Fruit fly (Drosophila melanogaster): ENCODE results near the gene Acbp6.

Gene Acbp6

dm6 chr3L:7115944-7116343 lies 12.8 kb upstream of the Acbp6 start:
- TF ChIP-seq Hnf4 (GFP tag; optimal IDR thresholded peaks at IDR 0.05), result no peak
- TF ChIP-seq Myc (optimal IDR thresholded peaks at IDR 0.05), result no peak
- no peak for TF ChIP-seq CG32264 (GFP tag; optimal IDR thresholded peaks at IDR 0.05)
- TF ChIP-seq dmrt93B (GFP tag; optimal IDR thresholded peaks at IDR 0.05), result no peak
- no peak for TF ChIP-seq brk (GFP tag; optimal IDR thresholded peaks at IDR 0.05)
- TF ChIP-seq OdsH (GFP tag; optimal IDR thresholded peaks at IDR 0.05), result no peak
- TF ChIP-seq jim (GFP tag; optimal IDR thresholded peaks at IDR 0.05), result no peak
- no peak for TF ChIP-seq Sp1 (GFP tag; optimal IDR thresholded peaks at IDR 0.05)
- no peak for TF ChIP-seq Mio (GFP tag; optimal IDR thresholded peaks at IDR 0.05)
- TF ChIP-seq Vsx2 (GFP tag; optimal IDR thresholded peaks at IDR 0.05; ENCODE audit: partially characterized antibody), result no peak
- no peak for TF ChIP-seq pan (optimal IDR thresholded peaks at IDR 0.05)

- TF ChIP-seq ey (GFP tag; optimal IDR thresholded peaks at IDR 0.05), result no peak
- TF ChIP-seq dsf (GFP tag; optimal IDR thresholded peaks at IDR 0.05; ENCODE audit: borderline replicate concordance), result no peak
- TF ChIP-seq dmrt93B (GFP tag; optimal IDR thresholded peaks at IDR 0.05), result no peak
- no peak for TF ChIP-seq Mio (GFP tag; optimal IDR thresholded peaks at IDR 0.05)
- no peak for TF ChIP-seq HLH106 (tag; optimal IDR thresholded peaks at IDR 0.05)
- TF ChIP-seq br (GFP tag; optimal IDR thresholded peaks at IDR 0.05), result no peak
- TF ChIP-seq brk (GFP tag; optimal IDR thresholded peaks at IDR 0.05), result no peak
- TF ChIP-seq foxo (GFP tag; optimal IDR thresholded peaks at IDR 0.05), result no peak
- no peak for TF ChIP-seq Rel (GFP tag; optimal IDR thresholded peaks at IDR 0.05)
- no peak for TF ChIP-seq Rel (tag; optimal IDR thresholded peaks at IDR 0.05)
- TF ChIP-seq dl (GFP tag; optimal IDR thresholded peaks at IDR 0.05; ENCODE audit: insufficient read depth in 1 of 2, partially characterized antibody in 2 of 2), result no peak
- no peak for TF ChIP-seq woc (GFP tag; optimal IDR thresholded peaks at IDR 0.05)
- no peak for TF ChIP-seq Hr83 (GFP tag; optimal IDR thresholded peaks at IDR 0.05; ENCODE audit: poor library complexity, severe bottlenecking)
- TF ChIP-seq Sp1 (GFP tag; optimal IDR thresholded peaks at IDR 0.05), result no peak
- TF ChIP-seq fru (GFP tag; optimal IDR thresholded peaks at IDR 0.05), result no peak
- no peak for TF ChIP-seq sage (GFP tag; optimal IDR thresholded peaks at IDR 0.05)
- no peak for TF ChIP-seq usp (GFP tag; optimal IDR thresholded peaks at IDR 0.05)
- no peak for TF ChIP-seq Dfd (GFP tag; optimal IDR thresholded peaks at IDR 0.05)
- no peak for TF ChIP-seq CG32264 (GFP tag; optimal IDR thresholded peaks at IDR 0.05)
Observed at dm6 chr3L:7122136-7122535, 6.6 kb upstream of the Acbp6 start.

dm6 chr3L:7125289-7125955 lies 3.3 kb upstream of the Acbp6 start, which contains the start of the genes msl-3 and BBS1:
TSS of gene msl-3 (minus strand) at chr3L:7125533.
TSS of gene BBS1 (plus strand) at chr3L:7125905.
- no peak for TF ChIP-seq Rel (GFP tag; optimal IDR thresholded peaks at IDR 0.05)
- TF ChIP-seq Rel (tag; optimal IDR thresholded peaks at IDR 0.05), result peak; percentile 66
- no peak for TF ChIP-seq Sp1 (GFP tag; optimal IDR thresholded peaks at IDR 0.05)

DNA sequence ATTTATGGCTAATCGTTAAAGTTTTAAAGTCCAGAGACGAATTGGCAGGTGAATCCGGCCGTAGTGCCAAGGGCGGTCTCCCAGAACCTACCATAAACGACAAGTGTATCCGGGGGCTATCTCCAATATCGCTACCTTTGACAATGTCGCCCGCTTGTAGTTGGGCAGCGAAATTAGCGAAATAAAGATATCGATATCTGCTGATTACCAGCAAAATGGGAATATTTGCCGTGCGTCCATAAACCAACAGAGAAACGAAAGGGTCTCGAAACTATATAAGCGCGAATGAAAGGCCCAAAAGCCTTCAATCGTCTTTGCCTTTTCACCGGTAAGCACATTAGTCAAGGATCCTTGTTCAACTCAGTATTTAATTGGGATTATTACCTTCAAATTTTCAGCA lies 1.9 kb downstream of the Acbp6 start, which contains the start of gene Acbp3:
Acbp3 (plus strand) TSS at position 301 of the 400 bp plus-strand sequence.
- TF ChIP-seq Dfd (GFP tag; optimal IDR thresholded peaks at IDR 0.05) (no peak), Hnf4 (GFP tag; optimal IDR thresholded peaks at IDR 0.05) (no peak), pan (optimal IDR thresholded peaks at IDR 0.05) (no peak), dl (GFP tag; optimal IDR thresholded peaks at IDR 0.05; ENCODE audit: insufficient read depth in 1 of 2, partially characterized antibody in 2 of 2) (no peak)

dm6 chr3L:7131447-7131983 lies 2.8 kb downstream of the Acbp6 start, which contains the start of gene Acbp2:
TSS of gene Acbp2 (plus strand) at chr3L:7131863.
- TF ChIP-seq Jra (GFP tag; optimal IDR thresholded peaks at IDR 0.05), result no peak
- TF ChIP-seq dl (GFP tag; optimal IDR thresholded peaks at IDR 0.05; ENCODE audit: insufficient read depth in 1 of 2, partially characterized antibody in 2 of 2), result peak in 1 of 2 experiments; percentile 30
- TF ChIP-seq h (GFP tag; optimal IDR thresholded peaks at IDR 0.05), result peak; percentile 15
- no peak for TF ChIP-seq Rel (GFP tag; optimal IDR thresholded peaks at IDR 0.05)
- TF ChIP-seq Rel (tag; optimal IDR thresholded peaks at IDR 0.05), result no peak
- peak; percentile 30 for TF ChIP-seq CrebA (GFP tag; optimal IDR thresholded peaks at IDR 0.05; ENCODE audit: borderline replicate concordance)

DNA sequence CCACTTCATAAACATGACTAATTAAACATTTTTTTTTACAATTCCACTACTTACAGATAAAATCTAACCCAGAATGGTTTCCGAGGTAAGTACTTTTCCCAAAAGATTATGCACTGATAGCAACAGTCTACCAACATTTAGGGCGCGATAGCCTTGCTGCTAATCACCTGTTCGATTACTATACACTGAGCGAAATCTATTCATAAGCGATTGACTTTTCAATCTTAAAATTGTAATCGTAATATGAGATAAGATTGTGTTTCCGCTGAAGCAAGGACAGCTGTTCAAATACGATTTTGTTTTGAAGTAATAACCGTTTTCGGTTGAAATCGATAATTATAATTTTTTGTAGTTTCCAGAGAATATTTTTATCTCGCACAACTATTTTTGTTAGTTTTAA lies 3.9 kb downstream of the Acbp6 start:
- TF ChIP-seq Hr83 (GFP tag; optimal IDR thresholded peaks at IDR 0.05; ENCODE audit: poor library complexity, severe bottlenecking) (no peak), Jra (GFP tag; optimal IDR thresholded peaks at IDR 0.05) (no peak), fru (GFP tag; optimal IDR thresholded peaks at IDR 0.05) (peak; percentile 20), brk (GFP tag; optimal IDR thresholded peaks at IDR 0.05) (no peak)

Data from whole organism, wandering third instar larva.